Worm (Caenorhabditis elegans) whole organism, L4 larva: ENCODE results near the gene str-217.

Experiments used
- D1046.2 ChIP-seq: fragments of 200-800 bp; sonication (Bioruptor generic); IDR thresholded peaks from 2 replicates; pipeline ENCODE4 v1.3.6; 2022; ENCODE audit warnings: missing genetic modification characterization, missing compliant biosample characterization
- F37D6.2 ChIP-seq: sonication (generic microtip); optimal IDR thresholded peaks from 2 replicates; lab custom pipeline; 2016; ENCODE audit warnings: mild to moderate bottlenecking, missing genetic modification characterization, missing compliant biosample characterization
- F44E2.7 ChIP-seq: fragments of 200-800 bp; sonication (Bioruptor generic); IDR thresholded peaks from 2 replicates; pipeline ENCODE4 v2.1.2; 2022; ENCODE audit warnings: missing genetic modification characterization, missing compliant biosample characterization
- ZK337.2 ChIP-seq: fragments of 200-800 bp; sonication (Bioruptor generic); IDR thresholded peaks from 2 replicates; pipeline ENCODE4 v1.3.6; 2022; ENCODE audit warnings: missing genetic modification reagents, missing genetic modification characterization, missing compliant biosample characterization
- ZK546.5 ChIP-seq, 2 experiments: sonication (generic microtip); optimal IDR thresholded peaks; 2 replicates each; lab custom pipeline; 2017; ENCODE audit warnings: missing biosample characterization in 2 of 2, missing genetic modification characterization in 2 of 2
- aly-2 ChIP-seq: sonication (generic microtip); optimal IDR thresholded peaks from 2 replicates; lab custom pipeline; 2018; ENCODE audit warnings: missing biosample characterization, missing genetic modification characterization
- daf-12 ChIP-seq: fragments of 150-350 bp; optimal IDR thresholded peaks from 2 replicates; lab custom pipeline; 2014; ENCODE audit warnings: missing biosample characterization, missing genetic modification reagents, missing genetic modification characterization
- dmd-6 ChIP-seq: fragments of 200-800 bp; sonication (Bioruptor generic); IDR thresholded peaks from 2 replicates; pipeline ENCODE4 v1.3.6; 2022; ENCODE audit warnings: missing genetic modification reagents, missing genetic modification characterization, missing compliant biosample characterization
- egl-43 ChIP-seq: fragments of 200-800 bp; sonication (Bioruptor generic); IDR thresholded peaks from 2 replicates; pipeline ENCODE4 v1.3.6; 2022; ENCODE audit warnings: missing genetic modification reagents, missing genetic modification characterization, missing compliant biosample characterization
- fos-1 ChIP-seq: fragments of 150-350 bp; optimal IDR thresholded peaks from 2 replicates; lab custom pipeline; 2014; ENCODE audit warnings: missing biosample characterization, missing genetic modification characterization
- hlh-11 ChIP-seq: fragments of 200-800 bp; sonication (Bioruptor generic); optimal IDR thresholded peaks from 2 replicates; lab custom pipeline; 2018; ENCODE audit warnings: mild to moderate bottlenecking, missing genetic modification characterization, missing compliant biosample characterization
- hlh-30 ChIP-seq: sonication (generic microtip); optimal IDR thresholded peaks from 2 replicates; lab custom pipeline; 2017; ENCODE audit warnings: antibody characterized with exemption, mild to moderate bottlenecking, missing genetic modification characterization, missing compliant biosample characterization; ENCODE audit not compliant: insufficient read depth
- hmg-1.1 ChIP-seq: fragments of 200-800 bp; sonication (Bioruptor generic); IDR thresholded peaks from 2 replicates; pipeline ENCODE4 v1.3.6; 2022; ENCODE audit warnings: missing genetic modification reagents, missing genetic modification characterization, missing compliant biosample characterization
- jun-1 ChIP-seq: fragments of 150-350 bp; optimal IDR thresholded peaks from 2 replicates; lab custom pipeline; 2014; ENCODE audit warnings: missing biosample characterization, missing genetic modification reagents, missing genetic modification characterization
- lin-1 ChIP-seq: fragments of 200-800 bp; sonication (Bioruptor generic); IDR thresholded peaks from 2 replicates; pipeline ENCODE4 v1.3.6; 2022; ENCODE audit warnings: missing genetic modification reagents, missing genetic modification characterization, missing compliant biosample characterization
- lin-29 ChIP-seq: fragments of 200-800 bp; sonication (Bioruptor generic); IDR thresholded peaks from 2 replicates; pipeline ENCODE4 v1.3.6; 2022; ENCODE audit warnings: missing genetic modification reagents, missing genetic modification characterization, missing compliant biosample characterization
- lin-38 ChIP-seq: fragments of 200-800 bp; sonication (Bioruptor generic); IDR thresholded peaks from 2 replicates; pipeline ENCODE4 v1.3.6; 2022; ENCODE audit warnings: missing genetic modification reagents, missing genetic modification characterization, missing compliant biosample characterization
- lin-39 ChIP-seq: fragments of 150-350 bp; optimal IDR thresholded peaks from 2 replicates; lab custom pipeline; 2014; ENCODE audit warnings: missing biosample characterization, missing genetic modification reagents, missing genetic modification characterization
- lsy-2 ChIP-seq, 2 experiments: fragments of 150-350 bp in 1 of 2; sonication (generic microtip) in 1 of 2; optimal IDR thresholded peaks; 2 replicates each; lab custom pipeline; 2014 to 2017; ENCODE audit warnings: missing biosample characterization in 2 of 2, missing genetic modification characterization in 2 of 2
- madf-5 ChIP-seq, 2 experiments: fragments of 200-800 bp; sonication (Bioruptor generic); IDR thresholded peaks; 2 replicates each; pipeline ENCODE4 v1.3.6; 2022; ENCODE audit warnings: missing compliant biosample characterization in 2 of 2, missing genetic modification characterization in 2 of 2
- mdt-29 ChIP-seq: fragments of 200-800 bp; sonication (Bioruptor generic); IDR thresholded peaks from 2 replicates; pipeline ENCODE4 v1.3.6; 2022; ENCODE audit warnings: missing genetic modification reagents, missing genetic modification characterization, missing compliant biosample characterization
- mes-2 ChIP-seq: sonication (generic microtip); optimal IDR thresholded peaks from 2 replicates; lab custom pipeline; 2016; ENCODE audit warnings: missing genotype, mild to moderate bottlenecking, missing genetic modification characterization, missing compliant biosample characterization; ENCODE audit not compliant: poor library complexity, severe bottlenecking
- nhr-237 ChIP-seq: sonication (generic microtip); optimal IDR thresholded peaks from 2 replicates; lab custom pipeline; 2017; ENCODE audit warnings: missing biosample characterization, missing genetic modification characterization
- nhr-28 ChIP-seq: fragments of 150-350 bp; optimal IDR thresholded peaks from 2 replicates; lab custom pipeline; 2014; ENCODE audit warnings: missing biosample characterization, missing genetic modification characterization
- nhr-42 ChIP-seq: fragments of 200-800 bp; sonication (Bioruptor generic); IDR thresholded peaks from 2 replicates; pipeline ENCODE4 v1.3.6; 2022; ENCODE audit warnings: missing genetic modification characterization, missing compliant biosample characterization
- nhr-48 ChIP-seq: sonication (generic microtip); optimal IDR thresholded peaks from 2 replicates; lab custom pipeline; 2016; ENCODE audit warnings: mild to moderate bottlenecking, missing genetic modification characterization, missing compliant biosample characterization
- nhr-6 ChIP-seq: fragments of 150-350 bp; optimal IDR thresholded peaks from 2 replicates; lab custom pipeline; 2014; ENCODE audit warnings: missing biosample characterization, missing genetic modification characterization
- pqm-1 ChIP-seq: sonication (generic microtip); optimal IDR thresholded peaks from 2 replicates; lab custom pipeline; 2017; ENCODE audit warnings: missing biosample characterization, missing genetic modification characterization
- saeg-2 ChIP-seq: fragments of 200-800 bp; sonication (Bioruptor generic); IDR thresholded peaks from 2 replicates; pipeline ENCODE4 v1.3.6; 2022; ENCODE audit warnings: missing genetic modification reagents, missing genetic modification characterization, missing compliant biosample characterization
- sdz-12 ChIP-seq: fragments of 200-800 bp; sonication (Bioruptor generic); optimal IDR thresholded peaks from 2 replicates; lab custom pipeline; 2018; ENCODE audit warnings: mild to moderate bottlenecking, missing genetic modification characterization, missing compliant biosample characterization
- set-16 ChIP-seq: fragments of 200-800 bp; sonication (Bioruptor generic); IDR thresholded peaks from 2 replicates; pipeline ENCODE4 v1.3.6; 2022; ENCODE audit warnings: missing genetic modification reagents, missing genetic modification characterization, missing compliant biosample characterization
- snpc-1.2 ChIP-seq: fragments of 200-800 bp; sonication (Bioruptor generic); IDR thresholded peaks from 2 replicates; pipeline ENCODE4 v1.3.6; 2022; ENCODE audit warnings: missing genetic modification reagents, missing genetic modification characterization, missing compliant biosample characterization
- unc-62 ChIP-seq, 3 experiments: fragments of 150-350 bp in 1 of 3; sonication (generic microtip); optimal IDR thresholded peaks in 2 of 3; peaks in 1 of 3; 1 replicate in 1 of 3; 2 replicates in 2 of 3; lab custom pipeline; 2014 to 2017; ENCODE audit warnings: missing biosample characterization in 3 of 3, missing genetic modification characterization in 3 of 3, missing genetic modification reagents in 3 of 3, missing genotype in 1 of 3

str-217 gene

ce11 chrV:17014050-17014449, 13.9 kb upstream of the str-217 start, which contains the start of gene clc-13 (continued):
- TF ChIP-seq set-16 (GFP tag; lab: Robert Waterston, UW), result no peak
- TF ChIP-seq nhr-42 (GFP tag; lab: Robert Waterston, UW), result no peak

DNA sequence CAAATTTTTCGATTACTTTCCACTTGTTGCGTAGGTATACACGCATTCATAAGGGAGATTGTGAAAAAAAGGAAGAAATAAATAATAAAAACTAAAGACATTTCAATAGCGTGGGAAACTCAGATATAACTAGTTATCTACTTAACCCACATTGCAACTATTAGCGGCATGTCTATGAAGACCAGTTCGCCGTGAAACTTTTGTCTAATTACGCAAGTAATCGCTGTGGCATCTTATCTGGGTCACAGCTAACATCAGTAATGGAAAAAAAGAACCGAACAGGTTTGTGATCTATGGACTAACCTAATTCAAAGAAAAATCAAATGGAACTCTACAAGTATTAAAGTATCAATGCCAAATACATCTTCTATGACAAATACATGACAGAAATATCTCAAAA, 13.1 kb upstream of the str-217 start, which contains the start of gene clec-241:
TSS of gene clec-241 (minus strand) at position 101 of the 400 bp plus-strand sequence.
- TF ChIP-seq ZK546.5 (tag; optimal IDR thresholded peaks at IDR 0.05; lab: Kevin White, UChicago) (no peak), ZK337.2 (GFP tag; lab: Robert Waterston, UW) (no peak), F44E2.7 (GFP tag; lab: Robert Waterston, UW) (no peak), nhr-42 (GFP tag; lab: Robert Waterston, UW) (no peak), jun-1 (tag; lab: Kevin White, UChicago) (no peak), aly-2 (no peak), fos-1 (no peak), mdt-29 (GFP tag; lab: Robert Waterston, UW) (no peak), hlh-30 (no peak), set-16 (GFP tag; lab: Robert Waterston, UW) (no peak), mes-2 (tag; lab: Kevin White, UChicago) (no peak), saeg-2 (GFP tag; lab: Robert Waterston, UW) (no peak)
- TF ChIP-seq, all 104 proteins: peak for 0

DNA sequence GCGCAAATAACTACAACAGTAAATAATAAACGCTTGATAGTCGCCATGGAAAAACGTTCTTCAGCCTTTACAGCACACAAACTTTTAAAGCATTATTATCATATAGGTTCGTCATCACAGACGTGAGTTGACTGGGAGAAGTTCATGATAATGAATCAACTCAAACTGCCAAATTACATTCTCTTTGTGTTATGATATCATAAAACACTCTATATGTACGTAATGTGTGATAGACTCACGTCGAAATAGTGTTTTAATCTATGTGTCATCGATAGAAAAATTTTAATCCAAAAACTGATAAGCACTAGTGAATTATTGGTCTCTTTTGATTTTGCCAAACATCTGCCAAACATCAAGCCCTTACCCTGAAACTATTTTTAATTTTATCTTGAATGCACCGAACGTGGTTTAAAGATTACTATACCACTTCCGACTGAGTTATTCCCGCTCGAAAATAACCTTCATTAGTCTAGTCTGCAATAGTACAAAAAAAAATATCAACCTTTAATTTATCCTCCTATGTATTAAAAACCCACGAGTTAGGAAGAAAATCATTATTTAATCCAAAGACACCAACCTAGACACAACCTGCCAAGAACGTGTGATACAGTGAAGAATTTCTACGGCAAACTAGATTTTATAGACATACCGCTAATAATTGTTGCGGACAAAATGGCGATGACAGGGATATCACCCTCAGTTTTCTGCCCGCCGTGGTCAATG, 9.4 kb upstream of the str-217 start, which contains the start of the genes clc-12 and clec-240:
TSS of gene clc-12 (minus strand) at position 47 of the 723 bp plus-strand sequence.
TSS of gene clec-240 (plus strand) at position 673 of the 723 bp plus-strand sequence.
- peak; percentile 15 for TF ChIP-seq nhr-28 (tag; lab: Kevin White, UChicago)
- no peak for TF ChIP-seq madf-5 (GFP tag; IDR thresholded peaks at IDR 0.05; lab: Robert Waterston, UW)
- peak; percentile 14 for TF ChIP-seq pqm-1
- no peak for TF ChIP-seq lin-29 (GFP tag; lab: Robert Waterston, UW)
- TF ChIP-seq dmd-6, result peak; percentile 47; the same call in 1 of the 2 replicates
- TF ChIP-seq unc-62 (GFP tag; optimal IDR thresholded peaks at IDR 0.05 in 1 of 2; lab: Kevin White, UChicago), result peak in 1 of 2 experiments; percentile 26
- TF ChIP-seq unc-62 (tag; optimal IDR thresholded peaks at IDR 0.05; lab: Kevin White, UChicago), result no peak
- no peak for TF ChIP-seq lin-38 (GFP tag; lab: Robert Waterston, UW)
- TF ChIP-seq, all 104 proteins: peak for 4

DNA sequence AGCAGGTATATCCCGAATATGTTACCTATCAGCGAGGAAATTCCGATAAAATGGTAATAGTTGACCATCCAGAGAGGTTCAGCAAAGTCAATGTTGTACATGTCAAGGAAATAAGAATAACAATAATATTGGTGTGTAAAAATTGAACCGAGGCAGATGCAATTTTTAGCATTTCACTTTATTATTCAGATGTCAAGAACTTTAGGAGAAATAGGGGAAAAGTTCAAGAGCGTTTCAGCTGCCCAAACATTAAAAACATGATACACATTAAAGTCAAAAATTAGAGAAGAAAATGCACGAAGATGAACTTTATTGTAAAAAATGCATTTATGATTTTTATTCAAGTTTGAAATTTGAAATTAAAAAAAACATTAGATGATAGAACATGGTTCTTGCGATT, 8.2 kb upstream of the str-217 start, which contains the start of gene sri-69:
TSS of gene sri-69 (minus strand) at position 101 of the 400 bp plus-strand sequence.
- TF ChIP-seq unc-62 (GFP tag; optimal IDR thresholded peaks at IDR 0.05 in 1 of 2; lab: Kevin White, UChicago) (peak in 1 of 2 experiments; percentile 21), unc-62 (tag; optimal IDR thresholded peaks at IDR 0.05; lab: Kevin White, UChicago) (no peak), sdz-12 (GFP tag; lab: Kevin White, UChicago) (no peak)
- TF ChIP-seq, all 104 proteins: peak for 1

DNA sequence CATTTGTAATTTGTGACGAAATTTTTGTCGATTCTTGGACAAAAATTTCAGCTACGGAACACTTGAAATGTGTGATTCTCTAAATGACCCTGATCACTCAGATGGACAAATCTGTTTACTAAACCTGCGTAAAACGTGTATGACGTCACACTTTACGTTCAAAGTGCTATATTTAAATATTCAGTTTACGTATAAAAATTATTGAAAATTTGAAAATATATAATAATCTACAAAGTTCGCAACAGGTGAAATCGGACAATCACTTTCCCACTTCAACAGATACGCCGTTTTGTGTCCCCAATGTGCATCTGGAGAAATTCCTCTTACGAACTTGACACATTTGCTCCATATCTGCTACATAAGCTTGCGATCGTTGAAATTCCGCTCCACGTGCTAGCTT, 5.1 kb upstream of the str-217 start, which contains the start of gene srh-131:
TSS of gene srh-131 (plus strand) at position 301 of the 400 bp plus-strand sequence.
- TF ChIP-seq nhr-48 (tag; lab: Kevin White, UChicago), result no peak
- TF ChIP-seq F37D6.2 (tag; lab: Kevin White, UChicago), result no peak
- TF ChIP-seq daf-12, result no peak
- TF ChIP-seq lsy-2 (tag; optimal IDR thresholded peaks at IDR 0.05; lab: Kevin White, UChicago), result no peak
- no peak for TF ChIP-seq nhr-237 (tag; lab: Kevin White, UChicago)
- TF ChIP-seq egl-43 (GFP tag; lab: Robert Waterston, UW), result no peak
- no peak for TF ChIP-seq lin-1
- no peak for TF ChIP-seq hlh-11
- no peak for TF ChIP-seq snpc-1.2
- TF ChIP-seq D1046.2 (GFP tag; lab: Robert Waterston, UW), result no peak
- TF ChIP-seq hmg-1.1, result no peak
- TF ChIP-seq lin-39 (tag; lab: Kevin White, UChicago), result no peak
- no peak for TF ChIP-seq nhr-6
